Worm (Caenorhabditis elegans) whole organism, L1 larva: ENCODE measurements around the gene ZK380.2.

Experiments used
- C04F5.9 ChIP-seq: sonication (generic microtip); optimal IDR thresholded peaks from 2 replicates; lab custom pipeline; 2016; ENCODE audit warnings: missing genetic modification characterization, missing compliant biosample characterization
- aha-1 ChIP-seq: fragments of 150-350 bp; optimal IDR thresholded peaks from 2 replicates; lab custom pipeline; 2014; ENCODE audit warnings: missing biosample characterization, missing genetic modification characterization
- aly-2 ChIP-seq: fragments of 150-350 bp; optimal IDR thresholded peaks from 2 replicates; lab custom pipeline; 2014; ENCODE audit warnings: missing biosample characterization, missing genetic modification characterization
- ces-1 ChIP-seq: fragments of 150-350 bp; optimal IDR thresholded peaks from 2 replicates; lab custom pipeline; 2014; ENCODE audit warnings: missing biosample characterization, missing genetic modification reagents, missing genetic modification characterization
- dpl-1 ChIP-seq, 3 experiments: fragments of 150-350 bp in 2 of 3; sonication (generic microtip) in 1 of 3; optimal IDR thresholded peaks; 2 replicates each; lab custom pipeline; 2014 to 2017; ENCODE audit warnings: missing biosample characterization in 3 of 3, missing genetic modification characterization in 3 of 3, missing genetic modification reagents in 3 of 3
- fos-1 ChIP-seq: fragments of 150-350 bp; optimal IDR thresholded peaks from 2 replicates; lab custom pipeline; 2014; ENCODE audit warnings: missing biosample characterization, missing genetic modification characterization
- irx-1 ChIP-seq: sonication (generic microtip); optimal IDR thresholded peaks from 2 replicates; lab custom pipeline; 2016; ENCODE audit warnings: missing genetic modification characterization, missing compliant biosample characterization
- nhr-11 ChIP-seq: fragments of 150-350 bp; optimal IDR thresholded peaks from 2 replicates; lab custom pipeline; 2014; ENCODE audit warnings: missing biosample characterization, missing genetic modification characterization
- nhr-12 ChIP-seq: sonication (generic microtip); optimal IDR thresholded peaks from 2 replicates; lab custom pipeline; 2017; ENCODE audit warnings: missing biosample characterization, missing genetic modification characterization
- nhr-237 ChIP-seq: fragments of 150-350 bp; optimal IDR thresholded peaks from 2 replicates; lab custom pipeline; 2014; ENCODE audit warnings: missing biosample characterization, missing genetic modification characterization

DNA sequence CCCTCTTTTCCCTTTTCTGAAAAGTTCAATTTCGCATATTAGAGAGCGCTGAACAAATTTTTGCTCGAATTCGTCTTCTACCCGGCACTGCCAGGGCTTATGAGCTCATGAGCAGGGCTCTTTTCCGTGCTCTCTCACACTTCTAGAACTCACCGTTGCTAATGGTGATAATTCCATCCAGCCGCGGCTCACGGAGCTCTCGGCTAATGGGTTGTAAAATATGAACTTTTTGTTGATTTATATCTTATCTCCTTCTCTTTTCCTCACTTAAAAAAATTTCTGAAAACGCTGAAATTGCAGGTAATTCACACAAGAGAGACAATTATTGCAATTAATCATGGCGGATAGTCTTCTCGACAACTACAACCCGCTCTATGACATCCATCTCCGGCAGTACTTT lies 26.7 kb upstream of the ZK380.2 start, which contains the start of gene H11E01.3:
- TF ChIP-seq nhr-11 (tag; lab: Kevin White, UChicago) (no peak), nhr-12 (tag; lab: Kevin White, UChicago) (no peak), fos-1 (no peak), aha-1 (no peak), C04F5.9 (tag; lab: Kevin White, UChicago) (no peak), dpl-1 (GFP tag; optimal IDR thresholded peaks at IDR 0.05; lab: Kevin White, UChicago) (no peak), nhr-237 (tag; lab: Kevin White, UChicago) (no peak), ces-1 (no peak), irx-1 (tag; lab: Kevin White, UChicago) (no peak), aly-2 (tag; lab: Kevin White, UChicago) (no peak)
